Fruit fly (Drosophila melanogaster): ENCODE data around the gene nudE.
A peak's percentile ranks its signal among the peaks of the same experiment; 100 is the strongest.

The nudE gene

DNA sequence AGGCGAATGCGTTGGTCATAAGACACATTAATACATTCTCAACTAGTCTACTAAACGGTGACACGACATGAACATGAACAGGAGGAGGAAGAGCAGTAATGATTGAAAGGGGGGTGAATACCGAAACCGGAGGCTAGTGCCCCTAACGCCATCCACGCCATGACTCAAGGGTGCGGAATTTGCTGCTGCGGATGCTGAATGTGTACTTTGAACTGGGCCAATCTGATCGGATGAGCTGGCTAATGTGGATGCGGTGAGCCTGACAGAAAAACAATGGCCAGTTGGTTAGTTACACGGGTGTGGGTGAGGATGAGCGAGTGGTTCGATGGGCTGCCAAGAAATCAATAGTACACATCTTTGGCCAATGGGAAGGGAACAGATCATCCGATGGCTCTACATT lies 35.4 kb upstream of the nudE start:
- no peak for TF ChIP-seq dl (GFP tag; optimal IDR thresholded peaks at IDR 0.05; ENCODE audit: insufficient read depth in 1 of 2, partially characterized antibody in 2 of 2)
- TF ChIP-seq lola (GFP tag; optimal IDR thresholded peaks at IDR 0.05), result no peak
- no peak for TF ChIP-seq ey (GFP tag; optimal IDR thresholded peaks at IDR 0.05)
- no peak for TF ChIP-seq CrebA (GFP tag; optimal IDR thresholded peaks at IDR 0.05; ENCODE audit: borderline replicate concordance)
- no peak for TF ChIP-seq Mio (GFP tag; optimal IDR thresholded peaks at IDR 0.05)
- no peak for TF ChIP-seq Hnf4 (GFP tag; optimal IDR thresholded peaks at IDR 0.05)
- no peak for TF ChIP-seq h (GFP tag; optimal IDR thresholded peaks at IDR 0.05)
- TF ChIP-seq br (GFP tag; optimal IDR thresholded peaks at IDR 0.05), result no peak
- TF ChIP-seq Hr78 (GFP tag; optimal IDR thresholded peaks at IDR 0.05), result no peak
- TF ChIP-seq dmrt93B (GFP tag; optimal IDR thresholded peaks at IDR 0.05), result no peak
- no peak for TF ChIP-seq brk (GFP tag; optimal IDR thresholded peaks at IDR 0.05)
- TF ChIP-seq Rel (GFP tag; optimal IDR thresholded peaks at IDR 0.05), result no peak
- TF ChIP-seq Rel (tag; optimal IDR thresholded peaks at IDR 0.05), result no peak
- no peak for TF ChIP-seq sv (GFP tag; optimal IDR thresholded peaks at IDR 0.05)
- no peak for TF ChIP-seq jim (GFP tag; optimal IDR thresholded peaks at IDR 0.05)
- TF ChIP-seq OdsH (GFP tag; optimal IDR thresholded peaks at IDR 0.05), result no peak

DNA sequence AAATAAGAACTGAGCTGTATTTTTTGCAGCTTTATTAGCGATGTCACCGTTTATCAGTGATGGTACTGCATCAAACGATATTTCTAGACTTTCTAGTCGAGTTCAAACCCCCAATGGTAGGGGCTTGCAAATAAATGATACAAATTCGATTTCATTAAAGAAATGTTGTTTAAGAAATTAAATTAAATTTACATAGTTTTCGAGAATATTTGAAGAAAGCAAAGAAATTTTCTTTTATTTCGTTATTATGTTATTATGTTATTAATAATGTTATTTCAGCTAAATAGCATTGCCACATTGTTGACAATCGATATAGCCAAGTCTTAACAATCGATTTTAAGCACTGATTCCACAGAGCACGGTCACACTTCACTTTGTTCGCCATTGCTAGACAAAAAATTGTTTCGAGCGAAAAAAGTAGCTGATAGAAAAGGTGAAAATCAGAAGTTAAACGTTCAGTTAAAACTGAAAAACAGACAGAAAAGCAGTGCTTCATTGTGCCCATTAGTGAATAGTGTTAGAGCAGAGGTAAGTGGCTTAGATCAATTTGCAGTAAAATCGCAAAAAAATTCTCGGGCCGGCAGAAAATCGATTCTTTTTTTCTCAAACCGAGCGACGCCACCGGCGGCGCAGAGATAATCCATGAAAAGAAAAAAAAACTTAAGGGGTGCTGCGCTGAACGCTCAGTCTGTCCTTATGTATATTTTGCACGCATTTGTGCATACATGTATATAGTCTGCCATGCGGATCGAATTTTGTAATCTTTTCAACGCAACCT lies 34.6 kb upstream of the nudE start, which contains the start of the genes iPLA2-VIA and Ciz1:
TSS of gene iPLA2-VIA (minus strand) at position 75 of the 778 bp plus-strand sequence.
TSS of gene Ciz1 (plus strand) at position 365 of the 778 bp plus-strand sequence.
- TF ChIP-seq woc (GFP tag; optimal IDR thresholded peaks at IDR 0.05), result no peak
- peak; percentile 38 for TF ChIP-seq br (GFP tag; optimal IDR thresholded peaks at IDR 0.05)
- no peak for TF ChIP-seq brk (GFP tag; optimal IDR thresholded peaks at IDR 0.05)
- peak; percentile 55 for TF ChIP-seq Hnf4 (GFP tag; optimal IDR thresholded peaks at IDR 0.05)
- TF ChIP-seq Hr83 (GFP tag; optimal IDR thresholded peaks at IDR 0.05; ENCODE audit: poor library complexity, severe bottlenecking), result peak; percentile 20
- no peak for TF ChIP-seq Mio (GFP tag; optimal IDR thresholded peaks at IDR 0.05)
- TF ChIP-seq fru (GFP tag; optimal IDR thresholded peaks at IDR 0.05), result no peak
- TF ChIP-seq h (GFP tag; optimal IDR thresholded peaks at IDR 0.05), result no peak
- TF ChIP-seq psq (GFP tag; optimal IDR thresholded peaks at IDR 0.05), result no peak
- TF ChIP-seq CrebA (GFP tag; optimal IDR thresholded peaks at IDR 0.05; ENCODE audit: borderline replicate concordance), result no peak
- TF ChIP-seq sv (GFP tag; optimal IDR thresholded peaks at IDR 0.05), result no peak
- no peak for TF ChIP-seq jim (GFP tag; optimal IDR thresholded peaks at IDR 0.05)
- no peak for TF ChIP-seq Vsx2 (GFP tag; optimal IDR thresholded peaks at IDR 0.05; ENCODE audit: partially characterized antibody)
- TF ChIP-seq GATAd (GFP tag; optimal IDR thresholded peaks at IDR 0.05), result no peak
- no peak for TF ChIP-seq dmrt93B (GFP tag; optimal IDR thresholded peaks at IDR 0.05)
- TF ChIP-seq CG32264 (GFP tag; optimal IDR thresholded peaks at IDR 0.05), result no peak
- no peak for TF ChIP-seq pan (optimal IDR thresholded peaks at IDR 0.05)
- peak; percentile 53 for TF ChIP-seq Jra (GFP tag; optimal IDR thresholded peaks at IDR 0.05)
- no peak for TF ChIP-seq tai (GFP tag; optimal IDR thresholded peaks at IDR 0.05)
- TF ChIP-seq HLH106 (tag; optimal IDR thresholded peaks at IDR 0.05), result no peak
- TF ChIP-seq Rel (GFP tag; optimal IDR thresholded peaks at IDR 0.05), result no peak
- TF ChIP-seq Rel (tag; optimal IDR thresholded peaks at IDR 0.05), result no peak
- TF ChIP-seq Myc (optimal IDR thresholded peaks at IDR 0.05), result no peak
- no peak for TF ChIP-seq Dfd (GFP tag; optimal IDR thresholded peaks at IDR 0.05)
- no peak for TF ChIP-seq dl (GFP tag; optimal IDR thresholded peaks at IDR 0.05; ENCODE audit: insufficient read depth in 1 of 2, partially characterized antibody in 2 of 2)
- no peak for TF ChIP-seq Hr78 (GFP tag; optimal IDR thresholded peaks at IDR 0.05)
- TF ChIP-seq Abd-B (GFP tag; optimal IDR thresholded peaks at IDR 0.05), result no peak
- peak in 1 of 2 experiments; percentile 59 for TF ChIP-seq foxo (GFP tag; optimal IDR thresholded peaks at IDR 0.05)
- no peak for TF ChIP-seq lola (GFP tag; optimal IDR thresholded peaks at IDR 0.05)
- TF ChIP-seq N (GFP tag; optimal IDR thresholded peaks at IDR 0.05), result no peak
- no peak for TF ChIP-seq rgr (GFP tag; optimal IDR thresholded peaks at IDR 0.05)
- TF ChIP-seq CG9705 (GFP tag; optimal IDR thresholded peaks at IDR 0.05), result peak; percentile 3
- TF ChIP-seq dsf (GFP tag; optimal IDR thresholded peaks at IDR 0.05; ENCODE audit: borderline replicate concordance), result peak; percentile 24
- TF ChIP-seq OdsH (GFP tag; optimal IDR thresholded peaks at IDR 0.05), result no peak
- no peak for TF ChIP-seq Dif (GFP tag; optimal IDR thresholded peaks at IDR 0.05; ENCODE audit: partially characterized antibody)
- TF ChIP-seq Sp1 (GFP tag; optimal IDR thresholded peaks at IDR 0.05), result peak; percentile 9
- no peak for TF ChIP-seq usp (GFP tag; optimal IDR thresholded peaks at IDR 0.05)
- TF ChIP-seq ey (GFP tag; optimal IDR thresholded peaks at IDR 0.05), result peak; percentile 1
- TF ChIP-seq sage (GFP tag; optimal IDR thresholded peaks at IDR 0.05), result no peak
